Worm (Caenorhabditis elegans) whole organism, L4 larva: ENCODE results near the gene srb-11.

Source experiments
- F37D6.2 ChIP-seq: sonication (generic microtip); optimal IDR thresholded peaks from 2 replicates; lab custom pipeline; 2016; ENCODE audit warnings: mild to moderate bottlenecking, missing genetic modification characterization, missing compliant biosample characterization
- F44E2.7 ChIP-seq: fragments of 200-800 bp; sonication (Bioruptor generic); IDR thresholded peaks from 2 replicates; pipeline ENCODE4 v2.1.2; 2022; ENCODE audit warnings: missing genetic modification characterization, missing compliant biosample characterization
- F49E8.2 ChIP-seq: sonication (generic microtip); optimal IDR thresholded peaks from 2 replicates; lab custom pipeline; 2016; ENCODE audit warnings: missing compliant biosample characterization, mild to moderate bottlenecking, missing genetic modification characterization, borderline replicate concordance
- T20F7.1 ChIP-seq: fragments of 200-800 bp; sonication (Bioruptor generic); optimal IDR thresholded peaks from 2 replicates; lab custom pipeline; 2018; ENCODE audit warnings: mild to moderate bottlenecking, missing genetic modification characterization, missing compliant biosample characterization
- T26A8.4 ChIP-seq: fragments of 200-800 bp; sonication (Bioruptor generic); IDR thresholded peaks from 2 replicates; pipeline ENCODE4 v1.3.6; 2022; ENCODE audit warnings: missing genetic modification characterization, missing compliant biosample characterization
- Y105C5A.15 ChIP-seq: fragments of 200-800 bp; sonication (Bioruptor generic); IDR thresholded peaks from 2 replicates; pipeline ENCODE4 v1.3.6; 2022; ENCODE audit warnings: missing genetic modification characterization, missing compliant biosample characterization
- Y48G9A.11 ChIP-seq: fragments of 200-800 bp; sonication (Bioruptor generic); IDR thresholded peaks from 2 replicates; pipeline ENCODE4 v1.3.6; 2022; ENCODE audit warnings: missing genetic modification reagents, missing genetic modification characterization, missing compliant biosample characterization
- ZK337.2 ChIP-seq: fragments of 200-800 bp; sonication (Bioruptor generic); IDR thresholded peaks from 2 replicates; pipeline ENCODE4 v1.3.6; 2022; ENCODE audit warnings: missing genetic modification reagents, missing genetic modification characterization, missing compliant biosample characterization
- ZK546.5 ChIP-seq, 2 experiments: sonication (generic microtip); optimal IDR thresholded peaks; 2 replicates each; lab custom pipeline; 2017; ENCODE audit warnings: missing biosample characterization in 2 of 2, missing genetic modification characterization in 2 of 2
- aha-1 ChIP-seq: fragments of 150-350 bp; peaks from one replicate; lab custom pipeline; 2014; ENCODE audit warnings: missing biosample characterization, missing genetic modification characterization
- ama-1 ChIP-seq: fragments of 150-350 bp; optimal IDR thresholded peaks from 2 replicates; lab custom pipeline; 2014; ENCODE audit warnings: inconsistent platforms, mixed read lengths
- arid-1 ChIP-seq: fragments of 200-800 bp; sonication (Bioruptor generic); conservative IDR thresholded peaks from 2 replicates; pipeline ENCODE4 v1.3.6; 2022; ENCODE audit warnings: missing genetic modification reagents, missing genetic modification characterization, missing compliant biosample characterization
- ceh-20 ChIP-seq: fragments of 200-800 bp; sonication (Bioruptor generic); IDR thresholded peaks from 2 replicates; pipeline ENCODE4 v1.3.6; 2022; ENCODE audit warnings: missing genetic modification reagents, missing genetic modification characterization, missing compliant biosample characterization
- ceh-32 ChIP-seq: sonication (generic microtip); optimal IDR thresholded peaks from 2 replicates; lab custom pipeline; 2016; ENCODE audit warnings: mild to moderate bottlenecking, missing genetic modification characterization, missing compliant biosample characterization; ENCODE audit not compliant: poor library complexity
- ceh-44 ChIP-seq: fragments of 200-800 bp; sonication (Bioruptor generic); IDR thresholded peaks from 2 replicates; pipeline ENCODE4 v1.3.6; 2022; ENCODE audit warnings: missing genetic modification reagents, missing genetic modification characterization, missing compliant biosample characterization
- daf-12 ChIP-seq: fragments of 150-350 bp; optimal IDR thresholded peaks from 2 replicates; lab custom pipeline; 2014; ENCODE audit warnings: missing biosample characterization, missing genetic modification reagents, missing genetic modification characterization
- daf-16 ChIP-seq, 3 experiments: sonication (generic microtip); optimal IDR thresholded peaks; 2 replicates each; lab custom pipeline; 2016 to 2017; ENCODE audit warnings: missing genetic modification characterization in 3 of 3, missing genetic modification reagents in 3 of 3, mild to moderate bottlenecking in 2 of 3, missing compliant biosample characterization in 2 of 3, missing biosample characterization in 1 of 3, moderate library complexity in 1 of 3
- dmd-6 ChIP-seq: fragments of 200-800 bp; sonication (Bioruptor generic); IDR thresholded peaks from 2 replicates; pipeline ENCODE4 v1.3.6; 2022; ENCODE audit warnings: missing genetic modification reagents, missing genetic modification characterization, missing compliant biosample characterization
- dmd-8 ChIP-seq: fragments of 200-800 bp; sonication (Bioruptor generic); IDR thresholded peaks from 2 replicates; pipeline ENCODE4 v1.3.6; 2022; ENCODE audit warnings: missing genetic modification characterization, missing compliant biosample characterization
- dmd-9 ChIP-seq: fragments of 200-800 bp; sonication (Bioruptor generic); IDR thresholded peaks from 2 replicates; pipeline ENCODE4 v1.3.6; 2022; ENCODE audit warnings: missing genetic modification reagents, missing genetic modification characterization, missing compliant biosample characterization
- egl-43 ChIP-seq: fragments of 200-800 bp; sonication (Bioruptor generic); IDR thresholded peaks from 2 replicates; pipeline ENCODE4 v1.3.6; 2022; ENCODE audit warnings: missing genetic modification reagents, missing genetic modification characterization, missing compliant biosample characterization
- fkh-10 ChIP-seq: fragments of 150-350 bp; optimal IDR thresholded peaks from 2 replicates; lab custom pipeline; 2014; ENCODE audit warnings: missing biosample characterization, missing genetic modification reagents, missing genetic modification characterization
- fos-1 ChIP-seq: fragments of 150-350 bp; optimal IDR thresholded peaks from 2 replicates; lab custom pipeline; 2014; ENCODE audit warnings: missing biosample characterization, missing genetic modification characterization
- hlh-30 ChIP-seq: sonication (generic microtip); optimal IDR thresholded peaks from 2 replicates; lab custom pipeline; 2017; ENCODE audit warnings: antibody characterized with exemption, mild to moderate bottlenecking, missing genetic modification characterization, missing compliant biosample characterization; ENCODE audit not compliant: insufficient read depth
- lim-7 ChIP-seq: fragments of 200-800 bp; sonication (Bioruptor generic); IDR thresholded peaks from 2 replicates; pipeline ENCODE4 v1.3.6; 2022; ENCODE audit warnings: missing genetic modification characterization, missing compliant biosample characterization
- lin-1 ChIP-seq: fragments of 200-800 bp; sonication (Bioruptor generic); IDR thresholded peaks from 2 replicates; pipeline ENCODE4 v1.3.6; 2022; ENCODE audit warnings: missing genetic modification reagents, missing genetic modification characterization, missing compliant biosample characterization
- lin-15B ChIP-seq: fragments of 150-350 bp; sonication (generic microtip); optimal IDR thresholded peaks from 3 replicates; lab custom pipeline; 2014; ENCODE audit warnings: missing biosample characterization, missing genetic modification characterization
- lin-38 ChIP-seq: fragments of 200-800 bp; sonication (Bioruptor generic); IDR thresholded peaks from 2 replicates; pipeline ENCODE4 v1.3.6; 2022; ENCODE audit warnings: missing genetic modification reagents, missing genetic modification characterization, missing compliant biosample characterization
- lin-39 ChIP-seq: fragments of 150-350 bp; optimal IDR thresholded peaks from 2 replicates; lab custom pipeline; 2014; ENCODE audit warnings: missing biosample characterization, missing genetic modification reagents, missing genetic modification characterization
- lsy-2 ChIP-seq, 2 experiments: fragments of 150-350 bp in 1 of 2; sonication (generic microtip) in 1 of 2; optimal IDR thresholded peaks; 2 replicates each; lab custom pipeline; 2014 to 2017; ENCODE audit warnings: missing biosample characterization in 2 of 2, missing genetic modification characterization in 2 of 2
- madf-5 ChIP-seq, 2 experiments: fragments of 200-800 bp; sonication (Bioruptor generic); IDR thresholded peaks; 2 replicates each; pipeline ENCODE4 v1.3.6; 2022; ENCODE audit warnings: missing compliant biosample characterization in 2 of 2, missing genetic modification characterization in 2 of 2
- madf-9 ChIP-seq: fragments of 200-800 bp; sonication (Bioruptor generic); conservative IDR thresholded peaks from 2 replicates; pipeline ENCODE4 v1.3.6; 2022; ENCODE audit warnings: missing genetic modification reagents, missing genetic modification characterization, missing compliant biosample characterization
- mdl-1 ChIP-seq, 2 experiments: fragments of 150-350 bp in 1 of 2; sonication (generic microtip) in 1 of 2; optimal IDR thresholded peaks; 2 replicates each; lab custom pipeline; 2014 to 2017; ENCODE audit warnings: missing biosample characterization in 2 of 2, missing genetic modification characterization in 2 of 2
- mdt-29 ChIP-seq: fragments of 200-800 bp; sonication (Bioruptor generic); IDR thresholded peaks from 2 replicates; pipeline ENCODE4 v1.3.6; 2022; ENCODE audit warnings: missing genetic modification reagents, missing genetic modification characterization, missing compliant biosample characterization
- mep-1 ChIP-seq: fragments of 150-350 bp; sonication (generic microtip); optimal IDR thresholded peaks from 3 replicates; lab custom pipeline; 2014; ENCODE audit warnings: missing biosample characterization, missing genetic modification characterization
- mes-2 ChIP-seq: sonication (generic microtip); optimal IDR thresholded peaks from 2 replicates; lab custom pipeline; 2016; ENCODE audit warnings: missing genotype, mild to moderate bottlenecking, missing genetic modification characterization, missing compliant biosample characterization; ENCODE audit not compliant: poor library complexity, severe bottlenecking
- mxl-2 ChIP-seq: fragments of 200-800 bp; sonication (Bioruptor generic); conservative IDR thresholded peaks from 2 replicates; pipeline ENCODE4 v1.3.6; 2022; ENCODE audit warnings: missing genetic modification reagents, missing genetic modification characterization, missing compliant biosample characterization
- mxl-3 ChIP-seq: fragments of 200-800 bp; sonication (Bioruptor generic); optimal IDR thresholded peaks from 2 replicates; lab custom pipeline; 2018; ENCODE audit warnings: mild to moderate bottlenecking, missing genetic modification characterization, missing compliant biosample characterization
- nhr-10 ChIP-seq: fragments of 150-350 bp; optimal IDR thresholded peaks from 2 replicates; lab custom pipeline; 2014; ENCODE audit warnings: missing biosample characterization, missing genetic modification characterization
- nhr-41 ChIP-seq: fragments of 200-800 bp; sonication (Bioruptor generic); IDR thresholded peaks from 2 replicates; pipeline ENCODE4 v1.3.6; 2022; ENCODE audit warnings: missing genetic modification reagents, missing genetic modification characterization, missing compliant biosample characterization
- nhr-6 ChIP-seq: fragments of 150-350 bp; optimal IDR thresholded peaks from 2 replicates; lab custom pipeline; 2014; ENCODE audit warnings: missing biosample characterization, missing genetic modification characterization
- pha-4 ChIP-seq, 2 experiments: fragments of 150-350 bp in 1 of 2; fragments of 200-800 bp in 1 of 2; sonication (Bioruptor generic) in 1 of 2; IDR thresholded peaks in 1 of 2; optimal IDR thresholded peaks in 1 of 2; 2 replicates each; pipeline versions ENCODE4 v1.3.6 to Lab custom; 2014 to 2022; ENCODE audit warnings: missing genetic modification characterization in 2 of 2, missing genetic modification reagents in 2 of 2, missing biosample characterization in 1 of 2, missing compliant biosample characterization in 1 of 2
- rbr-2 ChIP-seq: sonication (generic microtip); optimal IDR thresholded peaks from 2 replicates; lab custom pipeline; 2016; ENCODE audit warnings: missing genotype, missing genetic modification characterization, missing compliant biosample characterization
- saeg-2 ChIP-seq: fragments of 200-800 bp; sonication (Bioruptor generic); IDR thresholded peaks from 2 replicates; pipeline ENCODE4 v1.3.6; 2022; ENCODE audit warnings: missing genetic modification reagents, missing genetic modification characterization, missing compliant biosample characterization
- set-16 ChIP-seq: fragments of 200-800 bp; sonication (Bioruptor generic); IDR thresholded peaks from 2 replicates; pipeline ENCODE4 v1.3.6; 2022; ENCODE audit warnings: missing genetic modification reagents, missing genetic modification characterization, missing compliant biosample characterization
- snpc-1.2 ChIP-seq: fragments of 200-800 bp; sonication (Bioruptor generic); IDR thresholded peaks from 2 replicates; pipeline ENCODE4 v1.3.6; 2022; ENCODE audit warnings: missing genetic modification reagents, missing genetic modification characterization, missing compliant biosample characterization
- spr-1 ChIP-seq: sonication (generic microtip); optimal IDR thresholded peaks from 2 replicates; lab custom pipeline; 2016; ENCODE audit warnings: mild to moderate bottlenecking, missing genetic modification characterization, missing compliant biosample characterization
- unc-39 ChIP-seq: sonication (generic microtip); optimal IDR thresholded peaks from 2 replicates; lab custom pipeline; 2017; ENCODE audit warnings: missing biosample characterization, missing genetic modification characterization
- vab-7 ChIP-seq: fragments of 200-800 bp; sonication (Bioruptor generic); IDR thresholded peaks from 2 replicates; pipeline ENCODE4 v1.3.6; 2022; ENCODE audit warnings: missing genetic modification reagents, missing genetic modification characterization, missing compliant biosample characterization
- ztf-11 ChIP-seq: fragments of 150-350 bp; optimal IDR thresholded peaks from 2 replicates; lab custom pipeline; 2014; ENCODE audit warnings: missing biosample characterization, missing genetic modification characterization

srb-11 gene

DNA sequence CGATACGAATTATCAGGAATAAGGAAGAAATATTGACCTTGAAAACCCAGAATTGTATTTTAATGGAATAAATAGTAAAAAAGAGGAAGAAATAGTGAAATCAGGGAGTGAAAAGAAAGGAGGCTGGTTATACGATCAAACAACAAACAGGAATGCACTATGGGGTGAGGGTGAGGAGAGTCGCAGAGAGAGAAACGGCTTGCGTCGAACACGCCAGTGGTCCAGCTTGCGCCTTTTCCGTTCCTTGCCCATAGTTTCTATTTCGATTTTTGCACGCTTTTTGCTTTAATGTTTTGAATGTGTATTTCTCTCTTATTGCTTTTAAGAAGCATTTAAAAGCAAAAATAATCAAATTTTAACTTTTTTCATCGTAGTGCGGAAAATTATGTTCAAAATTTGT lies 39.0 kb downstream of the srb-11 start (continued):
- TF ChIP-seq madf-5 (GFP tag; IDR thresholded peaks at IDR 0.05; lab: Robert Waterston, UW) (no peak), saeg-2 (GFP tag; lab: Robert Waterston, UW) (no peak), pha-4 (GFP tag; IDR thresholded peaks at IDR 0.05; lab: Robert Waterston, UW) (peak; percentile 52; the same call in 1 of the 2 replicates), pha-4 (tag; optimal IDR thresholded peaks at IDR 0.05; lab: Kevin White, UChicago) (no peak), dmd-6 (GFP tag; lab: Robert Waterston, UW) (peak; percentile 65), mes-2 (tag; lab: Kevin White, UChicago) (peak; percentile 93), lin-39 (tag; lab: Kevin White, UChicago) (no peak), unc-39 (tag; lab: Kevin White, UChicago) (no peak), mxl-3 (GFP tag; lab: Kevin White, UChicago) (peak; percentile 71), egl-43 (no peak), lin-15B (tag; lab: Kevin White, UChicago) (no peak), ztf-11 (tag; lab: Kevin White, UChicago) (no peak), ZK546.5 (tag; optimal IDR thresholded peaks at IDR 0.05; lab: Kevin White, UChicago) (no peak), T20F7.1 (GFP tag; lab: Kevin White, UChicago) (peak; percentile 62), nhr-41 (GFP tag; lab: Robert Waterston, UW) (no peak), nhr-10 (tag; lab: Kevin White, UChicago) (no peak), ceh-32 (tag; lab: Kevin White, UChicago) (no peak), ceh-20 (GFP tag; lab: Robert Waterston, UW) (peak; percentile 74), lim-7 (GFP tag; lab: Robert Waterston, UW) (no peak), fos-1 (no peak), ama-1 (lab: Kevin White, UChicago) (peak; percentile 38), mxl-2 (GFP tag; lab: Robert Waterston, UW) (no peak), lin-1 (GFP tag; lab: Robert Waterston, UW) (peak; percentile 66), daf-12 (tag; lab: Kevin White, UChicago) (no peak), mdt-29 (GFP tag; lab: Robert Waterston, UW) (no peak), Y48G9A.11 (GFP tag; lab: Robert Waterston, UW) (no peak), fkh-10 (GFP tag; lab: Kevin White, UChicago) (peak; percentile 7), F49E8.2 (tag; lab: Kevin White, UChicago) (no peak), arid-1 (GFP tag; lab: Robert Waterston, UW) (peak; percentile 76; the same call in 1 of the 2 replicates), F44E2.7 (GFP tag; lab: Robert Waterston, UW) (no peak), vab-7 (GFP tag; lab: Robert Waterston, UW) (no peak), rbr-2 (tag; lab: Kevin White, UChicago) (peak; percentile 87), lin-38 (GFP tag; lab: Robert Waterston, UW) (peak; percentile 83), T26A8.4 (GFP tag; lab: Robert Waterston, UW) (peak; percentile 37; the same call in 1 of the 2 replicates), mep-1 (tag; lab: Kevin White, UChicago) (peak; percentile 95), snpc-1.2 (GFP tag; lab: Robert Waterston, UW) (no peak), spr-1 (peak; percentile 80), nhr-6 (tag; lab: Kevin White, UChicago) (peak; percentile 88), mdl-1 (tag; optimal IDR thresholded peaks at IDR 0.05; lab: Kevin White, UChicago) (peak in 1 of 2 experiments; percentile 66), set-16 (GFP tag; lab: Robert Waterston, UW) (peak; percentile 21; the same call in 1 of the 2 replicates), dmd-8 (GFP tag; lab: Robert Waterston, UW) (no peak), ZK337.2 (GFP tag; lab: Robert Waterston, UW) (no peak), madf-9 (GFP tag; lab: Robert Waterston, UW) (0 out of 2 replicates have a peak, but pooled peaks have one; percentile 34), Y105C5A.15 (no peak), aha-1 (tag; lab: Kevin White, UChicago) (peak; percentile 98), daf-16 (GFP tag; optimal IDR thresholded peaks at IDR 0.05; lab: Kevin White, UChicago) (no peak), daf-16 (tag; optimal IDR thresholded peaks at IDR 0.05; lab: Kevin White, UChicago) (peak; percentile 67), F37D6.2 (tag; lab: Kevin White, UChicago) (no peak), hlh-30 (peak; percentile 72), lsy-2 (tag; optimal IDR thresholded peaks at IDR 0.05; lab: Kevin White, UChicago) (peak; percentile 71 to 92), ceh-44 (GFP tag; lab: Robert Waterston, UW) (no peak), dmd-9 (GFP tag; lab: Robert Waterston, UW) (no peak)
